Worm (Caenorhabditis elegans) whole organism, L1 larva: ENCODE results near the gene F10D7.4.

ENCODE experiments used
- blmp-1 ChIP-seq: fragments of 150-350 bp; optimal IDR thresholded peaks from 2 replicates; lab custom pipeline; 2014; ENCODE audit warnings: missing biosample characterization, missing genetic modification characterization
- ceh-63 ChIP-seq: fragments of 200-800 bp; sonication (Bioruptor generic); optimal IDR thresholded peaks from 2 replicates; lab custom pipeline; 2018; ENCODE audit warnings: mild to moderate bottlenecking, missing genetic modification characterization, missing compliant biosample characterization
- ces-1 ChIP-seq: fragments of 150-350 bp; optimal IDR thresholded peaks from 2 replicates; lab custom pipeline; 2014; ENCODE audit warnings: missing biosample characterization, missing genetic modification reagents, missing genetic modification characterization
- egl-27 ChIP-seq, 2 experiments: fragments of 150-350 bp in 1 of 2; sonication (generic microtip); optimal IDR thresholded peaks; 3 replicates each; lab custom pipeline; 2017 to 2018; ENCODE audit warnings: missing biosample characterization in 2 of 2, missing genetic modification characterization in 2 of 2, missing genetic modification reagents in 2 of 2
- hlh-4 ChIP-seq: sonication (generic microtip); optimal IDR thresholded peaks from 2 replicates; lab custom pipeline; 2016; ENCODE audit warnings: mild to moderate bottlenecking, missing genetic modification characterization, missing compliant biosample characterization
- jun-1 ChIP-seq: fragments of 150-350 bp; optimal IDR thresholded peaks from 2 replicates; lab custom pipeline; 2014; ENCODE audit warnings: missing biosample characterization, missing genetic modification reagents, missing genetic modification characterization
- nhr-12 ChIP-seq: sonication (generic microtip); optimal IDR thresholded peaks from 2 replicates; lab custom pipeline; 2017; ENCODE audit warnings: missing biosample characterization, missing genetic modification characterization
- pag-3 ChIP-seq: sonication (generic microtip); optimal IDR thresholded peaks from 2 replicates; lab custom pipeline; 2017; ENCODE audit warnings: missing genetic modification characterization, mild to moderate bottlenecking, missing compliant biosample characterization, antibody characterized with exemption, borderline replicate concordance; ENCODE audit not compliant: insufficient read depth
- unc-62 ChIP-seq: fragments of 150-350 bp; optimal IDR thresholded peaks from 2 replicates; lab custom pipeline; 2014; ENCODE audit warnings: missing biosample characterization, missing genetic modification reagents, missing genetic modification characterization
- ztf-4 ChIP-seq: fragments of 150-350 bp; optimal IDR thresholded peaks from 2 replicates; lab custom pipeline; 2014; ENCODE audit warnings: missing biosample characterization, missing genetic modification characterization

DNA sequence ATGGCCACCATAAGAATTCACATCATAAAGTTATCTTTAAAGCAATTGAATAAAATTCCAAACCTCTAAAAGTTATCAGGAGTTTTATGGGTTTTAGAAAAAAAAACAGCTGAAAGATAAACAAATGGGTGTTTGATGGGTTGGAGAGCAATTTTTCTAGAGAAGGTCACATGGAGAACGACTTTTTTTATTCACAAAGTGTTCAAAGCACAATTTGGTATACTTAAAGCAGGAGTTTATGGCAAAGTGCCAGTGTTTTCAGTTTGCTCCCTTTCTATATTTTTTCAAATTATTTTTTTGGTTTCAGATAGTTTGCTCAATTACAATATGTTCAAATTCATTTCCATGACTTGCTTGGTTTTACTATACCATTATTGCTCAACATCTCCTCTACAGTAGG lies 19.4 kb upstream of the F10D7.4 start, which contains the start of gene F11C7.6:
- TF ChIP-seq unc-62 (GFP tag; lab: Kevin White, UChicago) (no peak), jun-1 (tag; lab: Kevin White, UChicago) (no peak), nhr-12 (tag; lab: Kevin White, UChicago) (no peak), ztf-4 (tag; lab: Kevin White, UChicago) (no peak), ces-1 (GFP tag; lab: Kevin White, UChicago) (no peak), blmp-1 (tag; lab: Kevin White, UChicago) (no peak), egl-27 (tag; optimal IDR thresholded peaks at IDR 0.05; lab: Kevin White, UChicago) (no peak), pag-3 (no peak), hlh-4 (no peak), ceh-63 (GFP tag; lab: Kevin White, UChicago) (no peak)
